Fruit fly (Drosophila melanogaster): ENCODE measurements around the gene CG11398.

The CG11398 gene

DNA sequence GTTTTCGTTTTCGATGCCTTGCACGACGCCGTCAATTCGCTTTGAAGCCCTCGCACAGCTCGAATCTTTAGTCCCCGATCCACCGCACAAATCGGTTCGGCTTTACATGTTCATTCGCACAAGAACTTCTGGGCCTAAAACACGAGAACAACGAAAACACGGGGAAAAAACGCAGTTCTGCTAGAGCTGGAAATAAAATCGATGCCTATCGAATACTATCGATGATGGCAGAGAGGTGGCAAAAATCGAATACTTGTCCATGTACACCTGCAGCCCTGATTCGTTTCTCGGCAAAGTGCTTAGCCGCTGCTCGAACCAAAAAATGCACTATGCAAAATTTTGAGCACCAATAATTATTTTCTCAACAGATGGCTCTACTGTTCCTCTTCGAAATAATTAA is 21.5 kb upstream of the CG11398 start, which contains the start of gene CG3638 (continued):
- TF ChIP-seq Awh (GFP tag; IDR thresholded peaks at IDR 0.05): no peak
- no peak for TF ChIP-seq CG10654 (GFP tag; optimal IDR thresholded peaks at IDR 0.05)
- peak; percentile 27 for TF ChIP-seq Hsf (GFP tag; optimal IDR thresholded peaks at IDR 0.05)
- peak; percentile 62 for TF ChIP-seq ato (GFP tag; IDR thresholded peaks at IDR 0.05; ENCODE audit: partially characterized antibody)
- peak; percentile 69 for TF ChIP-seq bbx (GFP tag; IDR thresholded peaks at IDR 0.05; ENCODE audit: partially characterized antibody)
- TF ChIP-seq CG15601 (tag; optimal IDR thresholded peaks at IDR 0.05): peak; percentile 24
- TF ChIP-seq az2 (GFP tag; optimal IDR thresholded peaks at IDR 0.05): no peak
- no peak for TF ChIP-seq sr (GFP tag; IDR thresholded peaks at IDR 0.05)
- TF ChIP-seq CTCF (GFP tag; optimal IDR thresholded peaks at IDR 0.05): peak; percentile 94
- peak; percentile 87 for TF ChIP-seq MESR4 (GFP tag; optimal IDR thresholded peaks at IDR 0.05)
- TF ChIP-seq CG11085 (GFP tag; IDR thresholded peaks at IDR 0.05): no peak
- peak; percentile 28 for TF ChIP-seq jumu (GFP tag; optimal IDR thresholded peaks at IDR 0.05)
- TF ChIP-seq Dp (GFP tag; optimal IDR thresholded peaks at IDR 0.05): peak; percentile 65
- TF ChIP-seq cwo (GFP tag; optimal IDR thresholded peaks at IDR 0.05): no peak
- peak; percentile 67 for TF ChIP-seq Deaf1 (tag; optimal IDR thresholded peaks at IDR 0.05)
- TF ChIP-seq ftz-f1 (GFP tag; optimal IDR thresholded peaks at IDR 0.05): peak; percentile 7
- TF ChIP-seq knrl (GFP tag; IDR thresholded peaks at IDR 0.05; ENCODE audit: partially characterized antibody): peak; percentile 76
- peak; percentile 71; the same call in 1 of the 2 replicates for TF ChIP-seq sna (GFP tag; IDR thresholded peaks at IDR 0.05; ENCODE audit: partially characterized antibody)
- TF ChIP-seq zen2 (GFP tag; IDR thresholded peaks at IDR 0.05; ENCODE audit: partially characterized antibody): no peak; the same call in 2 of the 3 replicates
- TF ChIP-seq dpn (GFP tag; optimal IDR thresholded peaks at IDR 0.05): peak; percentile 51 to 55
- peak; percentile 3 for TF ChIP-seq Dad (GFP tag; optimal IDR thresholded peaks at IDR 0.05)
- peak; percentile 63 for TF ChIP-seq CG14710 (tag; optimal IDR thresholded peaks at IDR 0.05)
- no peak for TF ChIP-seq btn (GFP tag; optimal IDR thresholded peaks at IDR 0.05)
- TF ChIP-seq Med (GFP tag): peak; percentile 90
- TF ChIP-seq Fer1 (GFP tag; optimal IDR thresholded peaks at IDR 0.05): no peak
- TF ChIP-seq CG3407 (GFP tag; optimal IDR thresholded peaks at IDR 0.05): no peak
- no peak for TF ChIP-seq sim (GFP tag; IDR thresholded peaks at IDR 0.05)
- peak; percentile 32 for TF ChIP-seq sug (tag; optimal IDR thresholded peaks at IDR 0.05)
- no peak for TF ChIP-seq crp (GFP tag; optimal IDR thresholded peaks at IDR 0.05)
- no peak for TF ChIP-seq Lim3 (GFP tag; IDR thresholded peaks at IDR 0.05)
- peak; percentile 54; the same call in 1 of the 3 replicates for TF ChIP-seq Doc3 (GFP tag; IDR thresholded peaks at IDR 0.05; ENCODE audit: partially characterized antibody)
- no peak for TF ChIP-seq dysf (GFP tag; IDR thresholded peaks at IDR 0.05)
- peak; percentile 54 for TF ChIP-seq hb (GFP tag; IDR thresholded peaks at IDR 0.05; ENCODE audit: partially characterized antibody)
- peak; percentile 43 for TF ChIP-seq zen (tag; optimal IDR thresholded peaks at IDR 0.05)
- peak; percentile 49 for TF ChIP-seq vvl (GFP tag; IDR thresholded peaks at IDR 0.05)
- TF ChIP-seq CG4328 (GFP tag; optimal IDR thresholded peaks at IDR 0.05): no peak
- peak; percentile 45 for TF ChIP-seq tna (GFP tag; IDR thresholded peaks at IDR 0.05; ENCODE audit: partially characterized antibody)
- no peak for TF ChIP-seq tap (tag; optimal IDR thresholded peaks at IDR 0.05)
- TF ChIP-seq grn (GFP tag; optimal IDR thresholded peaks at IDR 0.05): no peak
- TF ChIP-seq sc (optimal IDR thresholded peaks at IDR 0.05): no peak
- TF ChIP-seq sc (GFP tag; optimal IDR thresholded peaks at IDR 0.05): no peak
- TF ChIP-seq pum (GFP tag; optimal IDR thresholded peaks at IDR 0.05): no peak
- TF ChIP-seq pan (optimal IDR thresholded peaks at IDR 0.05): no peak
- no peak for TF ChIP-seq pan (GFP tag; optimal IDR thresholded peaks at IDR 0.05 in 1 of 2, IDR thresholded peaks at IDR 0.05 in 1 of 2)
- no peak for TF ChIP-seq da (GFP tag; optimal IDR thresholded peaks at IDR 0.05)
- TF ChIP-seq CG6689 (GFP tag; IDR thresholded peaks at IDR 0.05): no peak
- peak; percentile 70 for TF ChIP-seq phol (tag; optimal IDR thresholded peaks at IDR 0.05)
- TF ChIP-seq CG11560 (tag; IDR thresholded peaks at IDR 0.05): peak; percentile 100
- TF ChIP-seq CG12299 (tag; optimal IDR thresholded peaks at IDR 0.05): peak; percentile 0
- TF ChIP-seq Hmx (GFP tag; optimal IDR thresholded peaks at IDR 0.05): no peak
- TF ChIP-seq tll (GFP tag; optimal IDR thresholded peaks at IDR 0.05): no peak

All from whole organism, embryonic.